Fruit fly (Drosophila melanogaster) whole organism, prepupa: ENCODE results near the gene CG33688.

Source experiments
- CG10631 ChIP-seq: fragments of 200-800 bp; sonication (Bioruptor generic); optimal IDR thresholded peaks from 2 replicates; lab custom pipeline; 2016; ENCODE audit warnings: missing biosample characterization, missing genetic modification characterization
- CG10669 ChIP-seq: fragments of 200-800 bp; sonication (Bioruptor generic); optimal IDR thresholded peaks from 3 replicates; lab custom pipeline; 2018; ENCODE audit warnings: missing biosample characterization, mild to moderate bottlenecking, missing genetic modification characterization, moderate library complexity
- CG11294 ChIP-seq: fragments of 200-800 bp; sonication (Bioruptor generic); IDR thresholded peaks from 2 replicates; pipeline ENCODE4 v1.3.6; 2022; ENCODE audit warnings: missing biosample characterization, missing genetic modification characterization
- CG11762 ChIP-seq: fragments of 200-800 bp; sonication (Bioruptor generic); optimal IDR thresholded peaks from 3 replicates; lab custom pipeline; 2016; ENCODE audit warnings: missing biosample characterization, missing genetic modification characterization; ENCODE audit not compliant: insufficient read depth
- CG11902 ChIP-seq: fragments of 200-800 bp; sonication (Bioruptor generic); optimal IDR thresholded peaks from 3 replicates; lab custom pipeline; 2016; ENCODE audit warnings: missing biosample characterization, missing genetic modification characterization
- CG1621 ChIP-seq: fragments of 200-800 bp; sonication (Bioruptor generic); optimal IDR thresholded peaks from 3 replicates; lab custom pipeline; 2018; ENCODE audit warnings: missing biosample characterization, mild to moderate bottlenecking, missing genetic modification characterization
- CG3032 ChIP-seq: fragments of 200-800 bp; optimal IDR thresholded peaks from 2 replicates; lab custom pipeline; 2019; ENCODE audit warnings: missing biosample characterization, mild to moderate bottlenecking, missing genetic modification characterization, moderate library complexity
- CG31627 ChIP-seq: fragments of 200-800 bp; sonication (Bioruptor generic); optimal IDR thresholded peaks from 3 replicates; lab custom pipeline; 2016; ENCODE audit warnings: missing biosample characterization, missing genetic modification characterization
- CG32006 ChIP-seq: fragments of 200-800 bp; sonication (Bioruptor generic); optimal IDR thresholded peaks from 3 replicates; lab custom pipeline; 2017; ENCODE audit warnings: missing biosample characterization, mild to moderate bottlenecking, missing genetic modification characterization
- CG34406 ChIP-seq: fragments of 200-800 bp; sonication (Bioruptor generic); optimal IDR thresholded peaks from 3 replicates; lab custom pipeline; 2016; ENCODE audit warnings: missing biosample characterization, missing genetic modification characterization
- CG3919 ChIP-seq: fragments of 200-800 bp; sonication (Bioruptor generic); optimal IDR thresholded peaks from 3 replicates; lab custom pipeline; 2016; ENCODE audit warnings: missing biosample characterization, missing genetic modification characterization
- CG6276 ChIP-seq: fragments of 200-800 bp; sonication (Bioruptor generic); optimal IDR thresholded peaks from 2 replicates; lab custom pipeline; 2017; ENCODE audit warnings: missing biosample characterization, mild to moderate bottlenecking, missing genetic modification characterization
- CG6792 ChIP-seq: fragments of 200-800 bp; sonication (Bioruptor generic); optimal IDR thresholded peaks from 3 replicates; lab custom pipeline; 2016; ENCODE audit warnings: missing biosample characterization, missing genetic modification characterization
- CG6808 ChIP-seq: fragments of 200-800 bp; sonication (Bioruptor generic); optimal IDR thresholded peaks from 3 replicates; lab custom pipeline; 2017; ENCODE audit warnings: missing biosample characterization, missing genetic modification characterization, mild to moderate bottlenecking, moderate library complexity, missing genetic modification reagents
- CG6854 ChIP-seq: fragments of 200-800 bp; sonication (Bioruptor generic); optimal IDR thresholded peaks from 2 replicates; lab custom pipeline; 2017; ENCODE audit warnings: missing biosample characterization, mild to moderate bottlenecking, missing genetic modification characterization
- CG8319 ChIP-seq: fragments of 200-800 bp; sonication (Bioruptor generic); optimal IDR thresholded peaks from 3 replicates; lab custom pipeline; 2016; ENCODE audit warnings: missing biosample characterization, missing genetic modification characterization
- CG8632 ChIP-seq: fragments of 200-800 bp; sonication (Bioruptor generic); optimal IDR thresholded peaks from 3 replicates; lab custom pipeline; 2016; ENCODE audit warnings: missing biosample characterization, missing genetic modification characterization
- Eip75B ChIP-seq: fragments of 200-800 bp; sonication (Bioruptor generic); optimal IDR thresholded peaks from 3 replicates; lab custom pipeline; 2016; ENCODE audit warnings: missing biosample characterization, missing genetic modification characterization
- Eip78C ChIP-seq: fragments of 200-800 bp; sonication (Bioruptor generic); peaks from one replicate; lab custom pipeline; 2016; ENCODE audit warnings: missing biosample characterization, missing genetic modification characterization
- Eip93F ChIP-seq: fragments of 200-800 bp; sonication (Bioruptor generic); optimal IDR thresholded peaks from 2 replicates; lab custom pipeline; 2016; ENCODE audit warnings: missing biosample characterization, mild to moderate bottlenecking, missing genetic modification characterization
- Ets21C ChIP-seq: fragments of 200-800 bp; sonication (Bioruptor generic); optimal IDR thresholded peaks from 3 replicates; lab custom pipeline; 2016; ENCODE audit warnings: missing biosample characterization, missing genetic modification characterization
- Ets96B ChIP-seq: fragments of 200-800 bp; optimal IDR thresholded peaks from 2 replicates; lab custom pipeline; 2019; ENCODE audit warnings: missing biosample characterization, mild to moderate bottlenecking, missing genetic modification characterization, moderate library complexity
- Lpt ChIP-seq: fragments of 200-800 bp; sonication (Bioruptor generic); optimal IDR thresholded peaks from 3 replicates; lab custom pipeline; 2016; ENCODE audit warnings: missing biosample characterization, missing genetic modification characterization
- OdsH ChIP-seq: fragments of 200-800 bp; sonication (Bioruptor generic); optimal IDR thresholded peaks from 3 replicates; lab custom pipeline; 2016; ENCODE audit warnings: missing biosample characterization, missing genetic modification characterization
- Sox102F ChIP-seq: fragments of 200-800 bp; sonication (Bioruptor generic); optimal IDR thresholded peaks from 2 replicates; lab custom pipeline; 2016; ENCODE audit warnings: missing biosample characterization, mild to moderate bottlenecking, missing genetic modification characterization
- Sox14 ChIP-seq: fragments of 200-800 bp; sonication (Bioruptor generic); optimal IDR thresholded peaks from 3 replicates; lab custom pipeline; 2016; ENCODE audit warnings: missing biosample characterization, missing genetic modification characterization
- Sox15 ChIP-seq: fragments of 200-800 bp; sonication (Bioruptor generic); optimal IDR thresholded peaks from 3 replicates; lab custom pipeline; 2016; ENCODE audit warnings: missing biosample characterization, missing genetic modification characterization
- achi ChIP-seq: fragments of 200-800 bp; sonication (Bioruptor generic); optimal IDR thresholded peaks from 3 replicates; lab custom pipeline; 2016; ENCODE audit warnings: missing biosample characterization, missing genetic modification characterization
- acj6 ChIP-seq: fragments of 200-800 bp; sonication (Bioruptor generic); optimal IDR thresholded peaks from 3 replicates; lab custom pipeline; 2016; ENCODE audit warnings: missing biosample characterization, missing genetic modification characterization
- cyc ChIP-seq: fragments of 200-800 bp; sonication (Bioruptor generic); optimal IDR thresholded peaks from 3 replicates; lab custom pipeline; 2016; ENCODE audit warnings: missing biosample characterization, missing genetic modification characterization
- dac ChIP-seq: fragments of 200-800 bp; sonication (Bioruptor generic); optimal IDR thresholded peaks from 2 replicates; lab custom pipeline; 2017; ENCODE audit warnings: missing biosample characterization, mild to moderate bottlenecking, missing genetic modification characterization
- dsx ChIP-seq: fragments of 200-800 bp; optimal IDR thresholded peaks from 3 replicates; lab custom pipeline; 2019; ENCODE audit warnings: missing biosample characterization, mild to moderate bottlenecking, missing genetic modification characterization, moderate library complexity; ENCODE audit not compliant: poor library complexity, severe bottlenecking
- eg ChIP-seq: fragments of 200-800 bp; sonication (Bioruptor generic); IDR thresholded peaks from 3 replicates; pipeline ENCODE4 v1.3.6; 2022; ENCODE audit warnings: missing biosample characterization, missing genetic modification characterization
- esn ChIP-seq: fragments of 200-800 bp; sonication (Bioruptor generic); optimal IDR thresholded peaks from 2 replicates; lab custom pipeline; 2016; ENCODE audit warnings: missing biosample characterization, mild to moderate bottlenecking, missing genetic modification characterization, moderate library complexity
- fd59A ChIP-seq: fragments of 200-800 bp; sonication (Bioruptor generic); optimal IDR thresholded peaks from 2 replicates; lab custom pipeline; 2017; ENCODE audit warnings: missing biosample characterization, mild to moderate bottlenecking, missing genetic modification characterization, missing genetic modification reagents
- fd85E ChIP-seq: fragments of 200-800 bp; sonication (Bioruptor generic); optimal IDR thresholded peaks from 3 replicates; lab custom pipeline; 2016; ENCODE audit warnings: missing biosample characterization, missing genetic modification characterization
- salr ChIP-seq, 2 experiments: fragments of 200-800 bp; sonication (Bioruptor generic); optimal IDR thresholded peaks; 3 replicates each; lab custom pipeline; 2016 to 2018; ENCODE audit warnings: missing biosample characterization in 2 of 2, missing genetic modification characterization in 2 of 2, mild to moderate bottlenecking in 1 of 2
- spab ChIP-seq: fragments of 200-800 bp; sonication (Bioruptor generic); optimal IDR thresholded peaks from 2 replicates; lab custom pipeline; 2017; ENCODE audit warnings: missing biosample characterization, mild to moderate bottlenecking, missing genetic modification characterization, missing genetic modification reagents
- svp ChIP-seq: fragments of 200-800 bp; sonication (Bioruptor generic); peaks from one replicate; lab custom pipeline; 2016; ENCODE audit warnings: missing biosample characterization, missing genetic modification characterization
- topi ChIP-seq: fragments of 200-800 bp; sonication (Bioruptor generic); optimal IDR thresholded peaks from 3 replicates; lab custom pipeline; 2016; ENCODE audit warnings: missing biosample characterization, missing genetic modification characterization

CG33688 gene

DNA sequence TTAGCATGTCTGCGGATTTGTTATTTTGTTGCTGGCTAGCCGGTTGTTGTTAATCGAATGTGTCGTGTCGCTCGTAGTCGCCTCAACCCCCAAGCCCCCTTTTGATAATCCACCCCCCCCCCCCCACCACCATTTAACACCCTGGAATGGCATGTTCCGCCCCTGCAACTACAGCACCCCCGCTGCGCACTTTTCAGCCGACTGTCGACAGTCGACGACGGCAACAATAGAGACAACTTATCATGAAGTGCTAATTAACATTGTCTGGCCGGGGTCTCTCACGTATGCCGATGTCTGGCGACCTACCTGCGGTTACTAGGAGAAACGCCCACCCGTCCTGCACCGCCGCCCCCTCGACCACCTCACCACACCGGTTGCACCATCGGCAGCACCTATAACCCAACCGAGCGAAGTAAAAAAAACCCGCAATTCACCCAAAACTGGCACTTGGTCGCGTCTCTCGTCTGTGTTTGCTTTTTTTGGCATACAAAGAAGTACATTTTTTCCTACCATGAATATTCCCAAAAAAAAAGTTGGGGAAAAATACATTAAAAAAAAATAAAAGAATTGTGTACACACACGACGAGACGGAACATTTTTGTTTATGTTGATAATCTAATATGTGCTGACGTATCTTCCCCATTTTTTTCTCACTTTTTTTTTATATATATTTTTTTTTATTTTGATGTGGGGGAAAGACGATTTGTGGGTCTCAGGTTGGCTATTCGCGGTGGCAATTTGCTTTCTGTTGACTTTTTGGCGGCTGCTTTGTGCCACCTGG lies 32.6 kb upstream of the CG33688 start (continued):
- TF ChIP-seq Sox102F (no peak), Sox15 (GFP tag; lab: Kevin White, UChicago) (no peak), CG8632 (GFP tag; lab: Kevin White, UChicago) (no peak), Lpt (GFP tag; lab: Kevin White, UChicago) (no peak), CG6276 (GFP tag; lab: Kevin White, UChicago) (no peak)

DNA sequence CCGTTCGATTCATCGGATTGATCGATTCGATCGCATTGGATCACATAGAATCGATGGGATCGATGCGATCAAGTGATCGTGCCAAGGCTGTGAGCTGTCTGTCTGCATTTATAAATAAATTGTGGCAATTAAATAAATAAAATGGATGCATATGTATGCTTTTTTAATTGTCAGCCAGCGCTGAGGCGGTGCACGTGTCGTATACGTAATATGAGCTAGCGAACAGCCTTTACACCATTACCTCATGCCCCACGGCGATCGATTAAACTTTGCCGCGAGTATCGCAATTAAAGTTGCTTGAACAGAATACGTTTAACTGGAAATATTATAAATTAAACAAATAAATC lies 32.0 kb upstream of the CG33688 start:
- no peak for TF ChIP-seq spab (GFP tag; lab: Kevin White, UChicago)
- no peak for TF ChIP-seq fd59A (GFP tag; lab: Kevin White, UChicago)
- peak; percentile 56 for TF ChIP-seq Eip78C (GFP tag; lab: Kevin White, UChicago)
- TF ChIP-seq Lpt (GFP tag; lab: Kevin White, UChicago): no peak

DNA sequence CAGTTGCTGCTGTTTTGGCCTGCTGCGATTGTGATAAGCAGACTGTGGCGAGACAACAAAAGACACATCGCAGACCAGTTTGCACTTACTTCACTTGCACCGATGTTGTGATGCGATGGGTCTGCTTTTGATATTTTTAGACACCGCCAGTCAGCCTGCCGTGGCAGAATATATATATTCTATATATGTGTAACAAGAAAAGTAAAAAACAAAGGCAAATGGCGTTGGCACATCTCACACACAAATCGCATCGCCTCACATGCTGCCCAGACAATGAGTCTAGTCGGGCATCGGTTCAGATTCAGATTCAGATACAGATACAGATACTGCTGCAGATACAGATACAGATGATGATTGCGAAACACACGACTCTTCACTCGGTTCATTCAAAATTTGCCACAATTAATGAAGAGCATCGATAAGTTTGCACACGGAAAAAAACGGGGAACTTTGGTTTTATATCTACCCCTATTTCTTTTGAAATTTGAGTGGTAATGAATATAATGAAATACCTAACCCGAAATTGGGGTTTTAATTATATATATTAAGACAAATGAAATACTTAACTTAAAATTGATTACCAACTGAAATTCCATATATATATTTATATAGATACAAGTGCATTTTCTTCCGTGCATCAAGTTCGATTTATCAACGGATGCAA lies 31.2 kb upstream of the CG33688 start:
- TF ChIP-seq CG11902 (GFP tag; lab: Kevin White, UChicago) (no peak), svp (GFP tag; lab: Kevin White, UChicago) (peak; percentile 69), topi (GFP tag; lab: Kevin White, UChicago) (peak; percentile 21), CG8319 (GFP tag; lab: Kevin White, UChicago) (no peak), Ets96B (peak; percentile 64), Sox14 (peak; percentile 13), Sox102F (peak; percentile 3), CG10631 (GFP tag; lab: Kevin White, UChicago) (peak; percentile 2), eg (GFP tag; lab: Robert Waterston, UW) (no peak), acj6 (GFP tag; lab: Kevin White, UChicago) (peak; percentile 53), esn (GFP tag; lab: Kevin White, UChicago) (peak; percentile 48), CG32006 (GFP tag; lab: Kevin White, UChicago) (peak; percentile 15), OdsH (GFP tag; lab: Kevin White, UChicago) (peak; percentile 33), Ets21C (GFP tag; lab: Kevin White, UChicago) (no peak), achi (GFP tag; lab: Kevin White, UChicago) (peak; percentile 45), CG6808 (GFP tag; lab: Kevin White, UChicago) (peak; percentile 25), CG3919 (GFP tag; lab: Kevin White, UChicago) (peak; percentile 57), CG8632 (GFP tag; lab: Kevin White, UChicago) (peak; percentile 58), Eip78C (GFP tag; lab: Kevin White, UChicago) (peak; percentile 80), CG3032 (peak; percentile 50), CG10669 (GFP tag; lab: Kevin White, UChicago) (peak; percentile 32), CG6792 (GFP tag; lab: Kevin White, UChicago) (peak; percentile 3), Eip75B (no peak)

DNA sequence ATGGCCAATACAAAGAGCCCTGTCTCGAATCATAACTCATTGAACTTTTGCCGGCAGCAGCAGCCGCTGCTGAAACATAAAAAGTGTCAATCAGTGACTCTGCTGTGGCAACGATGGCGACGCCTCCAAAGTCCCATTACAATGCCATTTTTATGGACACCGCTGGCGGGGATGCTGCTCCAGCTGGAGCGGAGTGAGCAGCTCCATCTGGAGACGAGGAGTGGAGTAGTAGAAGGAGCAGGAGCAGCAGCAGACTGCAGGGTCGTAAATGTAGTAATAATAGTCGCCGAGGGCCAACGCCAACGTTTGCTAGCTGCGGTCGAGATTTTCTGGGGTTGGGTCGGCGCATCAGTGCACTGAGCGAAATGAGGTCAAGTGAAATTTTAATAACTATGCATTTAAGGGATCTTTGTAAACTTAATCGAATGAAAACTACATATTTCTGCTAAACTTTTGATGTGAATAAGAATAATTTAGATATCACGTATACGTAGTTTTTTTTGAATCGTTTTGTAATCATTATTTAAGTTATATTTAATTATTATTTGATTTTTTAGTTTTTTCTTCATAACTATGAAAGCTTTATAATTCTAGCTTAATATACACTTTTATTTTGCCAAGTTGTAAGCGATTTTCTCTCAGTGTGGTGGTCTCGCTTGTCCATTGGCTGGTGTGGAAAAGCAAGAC lies 30.4 kb upstream of the CG33688 start:
- TF ChIP-seq CG6808 (GFP tag; lab: Kevin White, UChicago): peak; percentile 21
- no peak for TF ChIP-seq CG31627 (GFP tag; lab: Kevin White, UChicago)
- TF ChIP-seq CG1621 (tag; lab: Kevin White, UChicago): no peak
- no peak for TF ChIP-seq CG6792 (GFP tag; lab: Kevin White, UChicago)
- TF ChIP-seq eg (GFP tag; lab: Robert Waterston, UW): no peak
- peak; percentile 26 for TF ChIP-seq CG34406 (GFP tag; lab: Kevin White, UChicago)
- TF ChIP-seq salr (GFP tag; optimal IDR thresholded peaks at IDR 0.05; lab: Kevin White, UChicago): peak in 1 of 2 experiments; percentile 39
- no peak for TF ChIP-seq fd85E (GFP tag; lab: Kevin White, UChicago)
- peak; percentile 40 for TF ChIP-seq CG10631 (GFP tag; lab: Kevin White, UChicago)
- no peak for TF ChIP-seq Sox15 (GFP tag; lab: Kevin White, UChicago)
- peak; percentile 40 for TF ChIP-seq achi (GFP tag; lab: Kevin White, UChicago)
- peak; percentile 36 for TF ChIP-seq dsx (GFP tag; lab: Kevin White, UChicago)
- TF ChIP-seq CG3032: peak; percentile 61
- TF ChIP-seq Ets21C (GFP tag; lab: Kevin White, UChicago): no peak
- peak; percentile 46 for TF ChIP-seq CG3919 (GFP tag; lab: Kevin White, UChicago)
- TF ChIP-seq CG11294 (GFP tag; lab: Robert Waterston, UW): no peak
- TF ChIP-seq CG6854: no peak
- peak; percentile 4 for TF ChIP-seq acj6 (GFP tag; lab: Kevin White, UChicago)
- peak; percentile 23 for TF ChIP-seq CG11762 (GFP tag; lab: Kevin White, UChicago)
- no peak for TF ChIP-seq esn (GFP tag; lab: Kevin White, UChicago)
- no peak for TF ChIP-seq dac (GFP tag; lab: Kevin White, UChicago)
- peak; percentile 46 for TF ChIP-seq Eip78C (GFP tag; lab: Kevin White, UChicago)
- no peak for TF ChIP-seq Eip93F (GFP tag; lab: Kevin White, UChicago)
- TF ChIP-seq cyc (GFP tag; lab: Kevin White, UChicago): no peak
- peak; percentile 23 for TF ChIP-seq OdsH (GFP tag; lab: Kevin White, UChicago)
- TF ChIP-seq Ets96B: peak; percentile 60
